Worm (Caenorhabditis elegans) whole organism, L3 larva: Measurements from ENCODE around the gene clec-146.

ENCODE experiments used
- R02D3.7 ChIP-seq: fragments of 150-350 bp; optimal IDR thresholded peaks from 2 replicates; lab custom pipeline; 2014; ENCODE audit warnings: missing biosample characterization, missing genetic modification characterization
- ZK546.5 ChIP-seq: sonication (generic microtip); optimal IDR thresholded peaks from 2 replicates; lab custom pipeline; 2017; ENCODE audit warnings: missing biosample characterization, missing genetic modification characterization
- aly-2 ChIP-seq: fragments of 150-350 bp; optimal IDR thresholded peaks from 2 replicates; lab custom pipeline; 2014; ENCODE audit warnings: missing biosample characterization, missing genetic modification characterization
- ama-1 ChIP-seq: fragments of 150-350 bp; optimal IDR thresholded peaks from 2 replicates; lab custom pipeline; 2018
- ceh-16 ChIP-seq: sonication (generic microtip); optimal IDR thresholded peaks from 2 replicates; lab custom pipeline; 2017; ENCODE audit warnings: missing biosample characterization, missing genetic modification characterization
- ceh-28 ChIP-seq: fragments of 150-350 bp; optimal IDR thresholded peaks from 2 replicates; lab custom pipeline; 2014; ENCODE audit warnings: missing biosample characterization, missing genetic modification reagents, missing genetic modification characterization
- ceh-82 ChIP-seq: fragments of 150-350 bp; optimal IDR thresholded peaks from 2 replicates; lab custom pipeline; 2014; ENCODE audit warnings: missing biosample characterization, missing genetic modification characterization
- ceh-9 ChIP-seq: sonication (generic microtip); optimal IDR thresholded peaks from 2 replicates; lab custom pipeline; 2018; ENCODE audit warnings: missing biosample characterization, missing genetic modification characterization
- daf-12 ChIP-seq: fragments of 150-350 bp; optimal IDR thresholded peaks from 2 replicates; lab custom pipeline; 2014; ENCODE audit warnings: missing biosample characterization, missing genetic modification reagents, missing genetic modification characterization
- egl-27 ChIP-seq: sonication (generic microtip); optimal IDR thresholded peaks from 4 replicates; lab custom pipeline; 2017; ENCODE audit warnings: missing biosample characterization, missing genetic modification reagents, missing genetic modification characterization
- egl-5 ChIP-seq: fragments of 150-350 bp; optimal IDR thresholded peaks from 2 replicates; lab custom pipeline; 2017; ENCODE audit warnings: missing biosample characterization, missing genetic modification reagents, missing genetic modification characterization, inconsistent platforms
- elt-1 ChIP-seq: fragments of 150-350 bp; optimal IDR thresholded peaks from 2 replicates; lab custom pipeline; 2014; ENCODE audit warnings: missing biosample characterization, missing genetic modification characterization
- elt-2 ChIP-seq: sonication (generic microtip); optimal IDR thresholded peaks from 2 replicates; lab custom pipeline; 2016; ENCODE audit warnings: missing genetic modification reagents, mild to moderate bottlenecking, missing genetic modification characterization, missing compliant biosample characterization
- elt-3 ChIP-seq, 3 experiments: fragments of 150-350 bp in 1 of 3; sonication (generic microtip) in 2 of 3; optimal IDR thresholded peaks; 2 replicates in 2 of 3; 4 replicates in 1 of 3; lab custom pipeline; 2014 to 2017; ENCODE audit warnings: missing biosample characterization in 3 of 3, missing genetic modification characterization in 3 of 3
- eor-1 ChIP-seq, 2 experiments: fragments of 150-350 bp; optimal IDR thresholded peaks; 2 replicates each; lab custom pipeline; 2014 to 2018; ENCODE audit warnings: missing biosample characterization in 2 of 2, missing genetic modification characterization in 2 of 2
- fkh-10 ChIP-seq: sonication (generic microtip); optimal IDR thresholded peaks from 2 replicates; lab custom pipeline; 2017; ENCODE audit warnings: missing biosample characterization, missing genetic modification reagents, missing genetic modification characterization
- fkh-2 ChIP-seq: fragments of 150-350 bp; optimal IDR thresholded peaks from 2 replicates; lab custom pipeline; 2014; ENCODE audit warnings: missing biosample characterization, missing genetic modification reagents, missing genetic modification characterization
- fos-1 ChIP-seq: fragments of 150-350 bp; optimal IDR thresholded peaks from 2 replicates; lab custom pipeline; 2014; ENCODE audit warnings: missing biosample characterization, missing genetic modification characterization
- hmg-11 ChIP-seq: sonication (generic microtip); optimal IDR thresholded peaks from 2 replicates; lab custom pipeline; 2016; ENCODE audit warnings: missing genetic modification characterization, missing compliant biosample characterization
- jun-1 ChIP-seq: fragments of 150-350 bp; optimal IDR thresholded peaks from 2 replicates; lab custom pipeline; 2014; ENCODE audit warnings: missing biosample characterization, missing genetic modification reagents, missing genetic modification characterization
- lin-15B ChIP-seq: fragments of 150-350 bp; optimal IDR thresholded peaks from 2 replicates; lab custom pipeline; 2014; ENCODE audit warnings: missing biosample characterization, missing genetic modification characterization
- lin-39 ChIP-seq: fragments of 150-350 bp; optimal IDR thresholded peaks from 2 replicates; lab custom pipeline; 2018; ENCODE audit warnings: missing biosample characterization, missing genetic modification reagents, missing genetic modification characterization
- lsy-12 ChIP-seq: sonication (generic microtip); optimal IDR thresholded peaks from 2 replicates; lab custom pipeline; 2016; ENCODE audit warnings: mild to moderate bottlenecking, missing genetic modification characterization, missing compliant biosample characterization
- mdl-1 ChIP-seq: fragments of 150-350 bp; optimal IDR thresholded peaks from 2 replicates; lab custom pipeline; 2014; ENCODE audit warnings: missing biosample characterization, missing genetic modification characterization
- mml-1 ChIP-seq: fragments of 150-350 bp; sonication (generic microtip); optimal IDR thresholded peaks from 3 replicates; lab custom pipeline; 2014; ENCODE audit warnings: missing biosample characterization, missing genetic modification characterization
- nfya-1 ChIP-seq: sonication (generic microtip); optimal IDR thresholded peaks from 2 replicates; lab custom pipeline; 2017; ENCODE audit warnings: missing genetic modification characterization, mild to moderate bottlenecking, missing compliant biosample characterization, antibody characterized with exemption, moderate library complexity; ENCODE audit not compliant: insufficient read depth
- nhr-11 ChIP-seq: fragments of 150-350 bp; optimal IDR thresholded peaks from 2 replicates; lab custom pipeline; 2014; ENCODE audit warnings: missing biosample characterization, missing genetic modification characterization
- nhr-12 ChIP-seq: fragments of 150-350 bp; optimal IDR thresholded peaks from 2 replicates; lab custom pipeline; 2014; ENCODE audit warnings: missing biosample characterization, missing genetic modification characterization
- nhr-23 ChIP-seq: fragments of 150-350 bp; optimal IDR thresholded peaks from 2 replicates; lab custom pipeline; 2014; ENCODE audit warnings: missing biosample characterization, missing genetic modification reagents, missing genetic modification characterization
- nhr-237 ChIP-seq: fragments of 150-350 bp; optimal IDR thresholded peaks from 2 replicates; lab custom pipeline; 2014; ENCODE audit warnings: missing biosample characterization, missing genetic modification characterization
- nhr-25 ChIP-seq: sonication (generic microtip); optimal IDR thresholded peaks from 2 replicates; lab custom pipeline; 2017; ENCODE audit warnings: missing biosample characterization, missing genetic modification characterization
- nhr-28 ChIP-seq: fragments of 150-350 bp; optimal IDR thresholded peaks from 2 replicates; lab custom pipeline; 2014; ENCODE audit warnings: missing biosample characterization, missing genetic modification characterization
- nhr-43 ChIP-seq: sonication (generic microtip); optimal IDR thresholded peaks from 2 replicates; lab custom pipeline; 2016; ENCODE audit warnings: mild to moderate bottlenecking, missing genetic modification characterization, missing compliant biosample characterization; ENCODE audit not compliant: poor library complexity, severe bottlenecking
- nhr-67 ChIP-seq: fragments of 150-350 bp; optimal IDR thresholded peaks from 2 replicates; lab custom pipeline; 2014; ENCODE audit warnings: missing biosample characterization, missing genetic modification characterization
- nhr-76 ChIP-seq: fragments of 150-350 bp; sonication (generic microtip); optimal IDR thresholded peaks from 5 replicates; lab custom pipeline; 2014; ENCODE audit warnings: missing biosample characterization, missing genetic modification characterization
- nhr-77 ChIP-seq: fragments of 150-350 bp; optimal IDR thresholded peaks from 2 replicates; lab custom pipeline; 2014; ENCODE audit warnings: missing biosample characterization, missing genetic modification characterization
- pha-4 ChIP-seq: fragments of 150-350 bp; optimal IDR thresholded peaks from 2 replicates; lab custom pipeline; 2014; ENCODE audit warnings: missing biosample characterization, missing genetic modification reagents, missing genetic modification characterization
- pqm-1 ChIP-seq: fragments of 150-350 bp; optimal IDR thresholded peaks from 2 replicates; lab custom pipeline; 2017; ENCODE audit warnings: missing biosample characterization, missing genetic modification characterization, inconsistent platforms
- sea-2 ChIP-seq: fragments of 150-350 bp; sonication (generic microtip); optimal IDR thresholded peaks from 4 replicates; lab custom pipeline; 2014; ENCODE audit warnings: missing biosample characterization, missing genetic modification reagents, missing genetic modification characterization
- skn-1 ChIP-seq: fragments of 150-350 bp; optimal IDR thresholded peaks from 2 replicates; lab custom pipeline; 2014; ENCODE audit warnings: missing biosample characterization, missing genetic modification characterization
- snpc-4 ChIP-seq: fragments of 150-350 bp; optimal IDR thresholded peaks from 2 replicates; lab custom pipeline; 2014; ENCODE audit warnings: missing biosample characterization, missing genetic modification characterization
- tbx-2 ChIP-seq: sonication (generic microtip); optimal IDR thresholded peaks from 2 replicates; lab custom pipeline; 2016; ENCODE audit warnings: mild to moderate bottlenecking, missing genetic modification characterization, missing compliant biosample characterization
- unc-39 ChIP-seq: sonication (generic microtip); optimal IDR thresholded peaks from 4 replicates; lab custom pipeline; 2017; ENCODE audit warnings: missing biosample characterization, missing genetic modification characterization
- unc-62 ChIP-seq: fragments of 150-350 bp; sonication (generic microtip); optimal IDR thresholded peaks from 4 replicates; lab custom pipeline; 2014; ENCODE audit warnings: missing biosample characterization, missing genetic modification reagents, missing genetic modification characterization
- zag-1 ChIP-seq: fragments of 150-350 bp; optimal IDR thresholded peaks from 2 replicates; lab custom pipeline; 2014; ENCODE audit warnings: missing biosample characterization, missing genetic modification characterization
- ztf-11 ChIP-seq: fragments of 150-350 bp; optimal IDR thresholded peaks from 2 replicates; lab custom pipeline; 2014; ENCODE audit warnings: missing biosample characterization, missing genetic modification characterization
- ztf-4 ChIP-seq: fragments of 150-350 bp; optimal IDR thresholded peaks from 2 replicates; lab custom pipeline; 2014; ENCODE audit warnings: missing biosample characterization, missing genetic modification characterization

Gene clec-146

ce11 chrII:13609655-13610054 is 16.1 kb upstream of the clec-146 start, which contains the start of gene gst-20:
gst-20 (minus strand) TSS chrII:13609824.
- TF ChIP-seq lin-39, result no peak
- no peak for TF ChIP-seq zag-1 (tag; lab: Kevin White, UChicago)
- no peak for TF ChIP-seq ceh-82 (tag; lab: Kevin White, UChicago)
- TF ChIP-seq nhr-76 (tag; lab: Kevin White, UChicago), result no peak
- no peak for TF ChIP-seq nhr-12 (tag; lab: Kevin White, UChicago)
- TF ChIP-seq nhr-25 (tag; lab: Kevin White, UChicago), result peak; percentile 64
- TF ChIP-seq egl-5 (tag; lab: Kevin White, UChicago), result no peak
- TF ChIP-seq jun-1 (tag; lab: Kevin White, UChicago), result peak; percentile 14
- TF ChIP-seq elt-2 (tag; lab: Kevin White, UChicago), result peak; percentile 64
- TF ChIP-seq fkh-2 (tag; lab: Kevin White, UChicago), result no peak
- TF ChIP-seq eor-1 (tag; optimal IDR thresholded peaks at IDR 0.05; lab: Kevin White, UChicago), result no peak
- TF ChIP-seq unc-39 (tag; lab: Kevin White, UChicago), result no peak
- TF ChIP-seq nhr-237 (tag; lab: Kevin White, UChicago), result no peak
- TF ChIP-seq elt-3 (tag; optimal IDR thresholded peaks at IDR 0.05; lab: Kevin White, UChicago), result no peak
- no peak for TF ChIP-seq ceh-9 (tag; lab: Kevin White, UChicago)
- TF ChIP-seq tbx-2 (tag; lab: Kevin White, UChicago), result no peak
- TF ChIP-seq nhr-43 (tag; lab: Kevin White, UChicago), result peak; percentile 68
- no peak for TF ChIP-seq ZK546.5 (tag; lab: Kevin White, UChicago)
- TF ChIP-seq nhr-23 (tag; lab: Kevin White, UChicago), result peak; percentile 48
- TF ChIP-seq R02D3.7 (tag; lab: Kevin White, UChicago), result no peak
- TF ChIP-seq nhr-11, result no peak
- no peak for TF ChIP-seq sea-2 (GFP tag; lab: Kevin White, UChicago)
- peak; percentile 49 for TF ChIP-seq pqm-1 (tag; lab: Kevin White, UChicago)
- TF ChIP-seq ztf-4 (tag; lab: Kevin White, UChicago), result no peak
- TF ChIP-seq daf-12 (tag; lab: Kevin White, UChicago), result no peak
- TF ChIP-seq snpc-4 (tag; lab: Kevin White, UChicago), result no peak
- peak; percentile 75 for TF ChIP-seq pha-4
- TF ChIP-seq lsy-12 (tag; lab: Kevin White, UChicago), result no peak
- peak; percentile 53 for TF ChIP-seq ceh-28
- no peak for TF ChIP-seq unc-62 (GFP tag; lab: Kevin White, UChicago)
- TF ChIP-seq ama-1, result no peak
- TF ChIP-seq elt-1, result peak; percentile 61
- TF ChIP-seq nhr-67, result no peak
- TF ChIP-seq nhr-28 (tag; lab: Kevin White, UChicago), result no peak
- TF ChIP-seq skn-1 (tag; lab: Kevin White, UChicago), result no peak
- TF ChIP-seq ztf-11 (tag; lab: Kevin White, UChicago), result no peak
- no peak for TF ChIP-seq fkh-10 (GFP tag; lab: Kevin White, UChicago)
- TF ChIP-seq mml-1 (tag; lab: Kevin White, UChicago), result no peak
- TF ChIP-seq aly-2 (tag; lab: Kevin White, UChicago), result no peak
- TF ChIP-seq fos-1 (tag; lab: Kevin White, UChicago), result no peak
- peak; percentile 8 for TF ChIP-seq nfya-1 (tag; lab: Kevin White, UChicago)
- no peak for TF ChIP-seq hmg-11
- TF ChIP-seq ceh-16 (tag; lab: Kevin White, UChicago), result no peak
- TF ChIP-seq lin-15B (tag; lab: Kevin White, UChicago), result no peak
- no peak for TF ChIP-seq egl-27 (tag; lab: Kevin White, UChicago)
- TF ChIP-seq mdl-1 (tag; lab: Kevin White, UChicago), result peak; percentile 54
- TF ChIP-seq nhr-77 (tag; lab: Kevin White, UChicago), result no peak
